Fruit fly (Drosophila melanogaster) Kc167 (cell line): ENCODE measurements around the gene ago.

Experiments
- Myc ChIP-seq: fragments of >200 bp; optimal IDR thresholded peaks from 2 replicates; lab custom pipeline; 2017; ENCODE audit warnings: missing external identifiers
- Sin3A ChIP-seq: fragments of >200 bp; optimal IDR thresholded peaks from 2 replicates; lab custom pipeline; 2018; ENCODE audit warnings: missing external identifiers
- h ChIP-seq: fragments of >200 bp; optimal IDR thresholded peaks from 3 replicates; lab custom pipeline; 2018; ENCODE audit warnings: missing external identifiers
- psq ChIP-seq: fragments of >200 bp; optimal IDR thresholded peaks from 2 replicates; lab custom pipeline; 2017; ENCODE audit warnings: missing external identifiers
- ttk ChIP-seq: sonication (Bioruptor generic); optimal IDR thresholded peaks from 2 replicates; lab custom pipeline; 2017; ENCODE audit warnings: missing external identifiers

dm6 chr3L:4209078-4209477 is 45.0 kb downstream of the ago start, which contains the start of gene Cpr64Aa:
- no peak for TF ChIP-seq Myc
- TF ChIP-seq ttk (lab: Kevin White, UChicago), result no peak
- TF ChIP-seq psq (lab: Kevin White, UChicago), result no peak
- TF ChIP-seq Sin3A (lab: Kevin White, UChicago), result no peak
- no peak for TF ChIP-seq h (lab: Kevin White, UChicago)
